Worm (Caenorhabditis elegans): ENCODE data around the gene cyc-2.1.

cyc-2.1 gene

DNA sequence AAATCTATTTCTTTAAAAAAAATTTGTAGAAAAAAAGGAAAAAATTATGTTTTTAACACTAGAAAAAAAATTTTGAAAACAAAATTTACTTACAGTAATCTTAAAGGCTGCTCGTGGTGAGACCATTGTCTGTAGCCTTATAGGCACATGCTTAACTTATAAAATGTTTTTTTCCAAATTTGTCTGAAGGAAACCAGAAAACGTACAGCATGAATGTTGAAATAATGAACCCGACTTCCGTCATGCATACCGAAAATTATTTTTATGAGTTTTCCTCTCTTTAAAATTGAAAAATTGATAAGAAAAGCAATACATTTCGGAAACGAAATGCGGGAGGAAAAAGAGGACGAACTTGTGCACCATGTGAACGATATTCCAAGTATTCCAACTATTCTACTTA lies 23.0 kb upstream of the cyc-2.1 start, which contains the start of gene R11E3.2:
TSS of gene R11E3.2 (plus strand) at position 301 of the 400 bp plus-strand sequence.
- TF ChIP-seq C04F5.9 (tag; optimal IDR thresholded peaks at IDR 0.05) (no peak), zip-4 (GFP tag; optimal IDR thresholded peaks at IDR 0.05) (no peak), unc-30 (tag; optimal IDR thresholded peaks at IDR 0.05) (no peak), pag-3 (tag; optimal IDR thresholded peaks at IDR 0.05; ENCODE audit: borderline replicate concordance, insufficient read depth) (no peak), fos-1 (tag; optimal IDR thresholded peaks at IDR 0.05) (no peak), aha-1 (tag; optimal IDR thresholded peaks at IDR 0.05) (no peak), egl-27 (tag; optimal IDR thresholded peaks at IDR 0.05) (no peak), ceh-90 (tag; optimal IDR thresholded peaks at IDR 0.05) (no peak)

DNA sequence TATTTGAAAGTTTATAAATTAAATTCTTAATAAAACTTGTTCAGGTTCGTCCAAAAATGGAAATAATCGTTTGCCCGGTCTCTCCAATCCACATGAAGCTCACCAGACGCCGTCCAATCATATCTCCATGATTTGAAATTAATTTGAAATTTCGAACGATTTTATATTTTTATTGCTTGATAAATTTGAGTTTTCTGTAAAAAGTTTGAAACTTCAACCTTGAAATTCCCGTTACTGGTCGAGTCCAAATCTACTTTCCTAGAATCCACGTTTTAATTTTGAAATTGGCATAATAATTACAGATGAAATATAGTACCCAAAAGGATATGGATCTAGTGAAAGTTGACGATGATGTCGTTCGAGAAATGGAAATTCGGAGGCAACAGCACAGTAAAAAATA lies 15.6 kb upstream of the cyc-2.1 start, which contains the start of gene npp-26:
TSS of gene npp-26 (plus strand) at position 301 of the 400 bp plus-strand sequence.
- TF ChIP-seq unc-130 (tag; optimal IDR thresholded peaks at IDR 0.05), result no peak

DNA sequence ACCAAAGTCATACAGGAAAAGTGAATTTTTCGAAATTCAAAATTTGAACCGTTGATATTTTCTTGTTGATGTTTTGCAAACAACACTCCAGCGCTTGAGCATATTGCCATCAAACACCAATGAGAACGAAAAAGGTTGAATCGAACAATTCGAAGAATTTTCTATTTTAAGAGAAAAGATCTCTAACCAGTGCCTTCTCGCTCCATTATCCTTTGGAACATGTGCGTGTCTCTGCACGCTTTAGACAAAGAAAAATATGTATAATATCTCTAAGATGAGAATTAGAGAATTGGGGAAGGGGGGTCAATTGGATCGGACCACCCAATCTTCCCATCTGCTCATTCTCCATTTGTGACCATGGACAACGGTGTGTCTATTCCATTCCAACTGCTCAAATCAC lies 15.0 kb upstream of the cyc-2.1 start, which contains the start of gene Y17G9B.2:
TSS of gene Y17G9B.2 (plus strand) at position 301 of the 400 bp plus-strand sequence.
- TF ChIP-seq fos-1 (tag; optimal IDR thresholded peaks at IDR 0.05) (no peak), nhr-12 (tag; optimal IDR thresholded peaks at IDR 0.05) (no peak), jun-1 (tag; optimal IDR thresholded peaks at IDR 0.05) (no peak), dsc-1 (tag; optimal IDR thresholded peaks at IDR 0.05) (no peak), C34B4.2 (tag; optimal IDR thresholded peaks at IDR 0.05) (no peak), ceh-82 (tag; optimal IDR thresholded peaks at IDR 0.05) (no peak)

DNA sequence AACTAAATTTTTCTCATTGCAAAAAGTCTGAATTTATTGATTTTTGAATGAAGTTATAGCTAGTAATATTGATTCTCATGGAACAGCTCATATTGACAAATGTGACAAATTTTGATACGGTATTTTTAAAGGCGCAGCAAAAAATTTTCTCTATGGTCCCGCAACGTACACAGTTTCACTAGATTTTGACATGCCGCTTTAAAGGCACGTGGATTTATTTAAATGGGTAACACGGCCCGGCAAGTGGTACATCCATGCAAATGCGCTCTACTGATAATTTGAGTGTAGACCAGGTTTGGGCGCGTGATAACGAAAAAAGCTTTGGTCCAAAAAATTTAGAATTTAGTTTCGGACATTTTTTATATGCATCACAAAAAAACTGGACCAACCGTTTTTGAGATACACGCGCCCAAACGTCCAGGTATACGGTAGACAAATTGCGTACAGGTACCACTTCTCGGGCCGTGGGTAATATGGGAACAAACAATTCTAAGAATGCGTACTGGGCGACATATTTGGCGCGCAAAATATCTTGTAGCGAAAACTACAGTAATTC lies 14.3 kb upstream of the cyc-2.1 start:
- peak; percentile 29 to 53 for TF ChIP-seq lsy-2 (tag; optimal IDR thresholded peaks at IDR 0.05)
- TF ChIP-seq efl-1 (optimal IDR thresholded peaks at IDR 0.05), result peak; percentile 11 to 13
- TF ChIP-seq efl-1 (GFP tag; optimal IDR thresholded peaks at IDR 0.05 in 1 of 2), result peak in 1 of 2 experiments; percentile 49
- TF ChIP-seq lin-35 (GFP tag; optimal IDR thresholded peaks at IDR 0.05), result peak in 1 of 2 experiments; percentile 22

DNA sequence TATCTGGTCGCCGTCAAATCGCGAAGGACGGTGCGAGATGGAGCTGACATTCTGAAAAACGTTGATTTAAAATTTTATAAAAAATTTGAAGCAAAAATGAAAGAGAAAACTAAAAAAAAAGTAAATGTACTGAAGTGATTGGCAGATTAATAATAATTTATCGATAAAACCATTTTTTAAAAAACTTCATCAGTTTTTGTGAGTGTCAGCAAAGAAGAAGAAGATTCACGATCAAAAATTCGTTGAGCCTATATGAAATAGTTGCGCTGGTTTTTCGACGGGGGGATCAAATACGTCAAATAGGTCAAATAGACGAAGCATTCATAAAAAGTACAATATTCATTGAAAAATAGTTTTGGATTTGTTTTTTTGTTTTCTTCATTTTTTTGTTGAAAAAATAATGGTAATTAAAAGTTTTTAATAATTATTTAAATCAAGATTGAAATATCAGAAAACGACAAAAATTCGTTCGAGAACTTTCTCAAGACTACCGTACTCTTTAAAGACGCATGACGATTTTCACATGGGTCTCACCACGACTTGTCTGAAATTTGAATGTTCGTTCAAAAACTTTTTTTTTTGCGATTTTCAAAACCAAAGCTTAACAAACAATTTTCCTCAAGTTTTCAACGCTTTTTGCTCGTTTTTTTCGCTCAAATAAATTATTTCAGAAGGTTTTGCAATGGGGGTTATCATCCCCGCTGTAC lies 11.7 kb upstream of the cyc-2.1 start, which contains the start of the genes memi-1 and cyp-31A3:
TSS of gene memi-1 (minus strand) at position 51 of the 707 bp plus-strand sequence.
TSS of gene cyp-31A3 (plus strand) at position 672 of the 707 bp plus-strand sequence.
- no peak for TF ChIP-seq snpc-4 (tag; optimal IDR thresholded peaks at IDR 0.05)
- TF ChIP-seq efl-1 (optimal IDR thresholded peaks at IDR 0.05), result no peak
- peak in 1 of 2 experiments; percentile 23 for TF ChIP-seq efl-1 (GFP tag; optimal IDR thresholded peaks at IDR 0.05 in 1 of 2)
- TF ChIP-seq xbp-1 (tag; optimal IDR thresholded peaks at IDR 0.05), result no peak
- TF ChIP-seq vab-15 (tag; optimal IDR thresholded peaks at IDR 0.05), result no peak

DNA sequence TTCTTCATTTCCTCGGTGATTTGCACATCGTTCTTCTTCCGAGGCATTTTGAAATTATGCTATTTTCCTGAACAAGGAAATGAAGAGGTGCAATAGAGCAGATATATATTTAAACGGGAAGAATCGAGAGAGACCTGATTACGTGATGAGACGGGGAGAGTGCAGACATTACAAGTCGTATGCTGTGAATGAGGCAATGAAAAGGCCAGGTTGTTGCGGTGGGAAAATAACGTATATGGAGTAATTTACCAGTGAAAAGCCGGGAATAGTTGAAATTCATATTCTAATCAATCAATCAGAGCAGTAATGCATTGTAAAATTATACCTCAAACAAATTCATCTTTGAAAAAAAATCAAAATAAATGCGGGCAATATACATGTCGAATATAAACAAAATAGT lies 9.8 kb upstream of the cyc-2.1 start, which contains the start of gene Y17G9B.8:
TSS of gene Y17G9B.8 (minus strand) at position 182 of the 400 bp plus-strand sequence.
- TF ChIP-seq mdl-1 (tag; optimal IDR thresholded peaks at IDR 0.05), result no peak
- peak; percentile 10 to 33 for TF ChIP-seq lsy-2 (tag; optimal IDR thresholded peaks at IDR 0.05)

DNA sequence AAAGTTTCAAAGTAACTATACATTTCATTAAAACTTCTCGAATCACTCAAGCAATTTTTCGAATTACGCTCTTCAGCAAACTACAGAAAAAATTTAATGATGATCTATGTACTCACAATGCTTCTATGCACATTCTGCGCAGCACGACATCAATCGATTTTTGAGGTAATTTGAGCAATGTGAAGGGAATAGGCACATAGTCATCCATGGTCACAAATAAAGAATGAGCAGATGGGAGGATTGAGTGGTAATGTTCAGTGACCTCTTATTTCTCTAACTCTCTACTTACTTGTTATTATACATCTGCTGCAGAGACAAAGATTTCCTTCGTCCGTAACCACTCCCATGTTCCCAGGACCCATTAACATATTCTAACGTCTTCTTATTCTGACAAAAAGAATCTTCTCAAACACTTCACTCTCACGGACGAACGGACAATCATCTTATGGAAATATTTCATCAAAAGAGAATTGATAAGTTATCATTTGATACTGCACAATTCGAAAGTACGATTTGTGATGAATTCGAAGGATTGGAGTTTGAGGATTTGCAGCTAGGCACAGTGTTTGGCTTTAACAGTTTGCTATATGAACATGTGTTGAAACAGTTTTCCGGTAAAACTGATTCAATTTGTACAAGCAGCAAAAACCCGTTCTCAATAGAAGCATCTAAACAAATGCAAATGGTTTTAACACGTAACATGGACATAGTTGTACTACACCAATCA lies 7.3 kb upstream of the cyc-2.1 start, which contains the start of the genes fbxb-77 and Y17G9B.11:
TSS of gene fbxb-77 (minus strand) at position 229 of the 727 bp plus-strand sequence.
TSS of gene Y17G9B.11 (plus strand) at position 677 of the 727 bp plus-strand sequence.
- no peak for TF ChIP-seq ceh-63 (GFP tag; optimal IDR thresholded peaks at IDR 0.05)
- no peak for TF ChIP-seq tbx-2 (tag; optimal IDR thresholded peaks at IDR 0.05)
- TF ChIP-seq nhr-237 (tag; optimal IDR thresholded peaks at IDR 0.05), result no peak
- no peak for TF ChIP-seq irx-1 (tag; optimal IDR thresholded peaks at IDR 0.05)
- TF ChIP-seq unc-86 (tag; optimal IDR thresholded peaks at IDR 0.05), result no peak
- no peak for TF ChIP-seq vab-15 (tag; optimal IDR thresholded peaks at IDR 0.05)
- no peak for TF ChIP-seq nhr-12 (tag; optimal IDR thresholded peaks at IDR 0.05)
- TF ChIP-seq ztf-11 (tag; optimal IDR thresholded peaks at IDR 0.05), result no peak
- no peak for TF ChIP-seq aha-1 (tag; optimal IDR thresholded peaks at IDR 0.05)
- TF ChIP-seq nhr-28 (tag; optimal IDR thresholded peaks at IDR 0.05), result no peak
- TF ChIP-seq lin-13 (GFP tag; optimal IDR thresholded peaks at IDR 0.05), result no peak
- no peak for TF ChIP-seq sox-4 (tag; optimal IDR thresholded peaks at IDR 0.05)
- no peak for TF ChIP-seq hpl-2 (GFP tag; optimal IDR thresholded peaks at IDR 0.05)
- TF ChIP-seq ceh-82 (tag; optimal IDR thresholded peaks at IDR 0.05), result no peak
- no peak for TF ChIP-seq unc-62 (GFP tag; optimal IDR thresholded peaks at IDR 0.05)

Data from whole organism, L1 larva.